Worm (Caenorhabditis elegans) whole organism, L4/young adult: ENCODE results near the gene F25H8.2.

Experiments used
- W03F9.2 ChIP-seq: fragments of 150-350 bp; optimal IDR thresholded peaks from 2 replicates; lab custom pipeline; 2014; ENCODE audit warnings: missing biosample characterization, missing genetic modification characterization
- dao-5 ChIP-seq: sonication (generic microtip); optimal IDR thresholded peaks from 2 replicates; lab custom pipeline; 2016; ENCODE audit warnings: missing genotype, missing genetic modification characterization, moderate library complexity, missing compliant biosample characterization
- him-1 ChIP-seq: sonication (generic microtip); optimal IDR thresholded peaks from 2 replicates; lab custom pipeline; 2016; ENCODE audit warnings: missing genotype, missing genetic modification reagents, missing genetic modification characterization, missing compliant biosample characterization

- TF ChIP-seq him-1: no peak
- TF ChIP-seq dao-5 (tag; lab: Kevin White, UChicago): no peak
- no peak for TF ChIP-seq W03F9.2
Observed at ce11 chrIV:9982226-9982794, 50.3 kb downstream of the F25H8.2 start, which contains the start of gene rrp-1.
